Fruit fly (Drosophila melanogaster): ENCODE measurements around the gene Acsf2.
A peak's percentile ranks its signal among the peaks of the same experiment; 100 is the strongest.

Gene Acsf2

DNA sequence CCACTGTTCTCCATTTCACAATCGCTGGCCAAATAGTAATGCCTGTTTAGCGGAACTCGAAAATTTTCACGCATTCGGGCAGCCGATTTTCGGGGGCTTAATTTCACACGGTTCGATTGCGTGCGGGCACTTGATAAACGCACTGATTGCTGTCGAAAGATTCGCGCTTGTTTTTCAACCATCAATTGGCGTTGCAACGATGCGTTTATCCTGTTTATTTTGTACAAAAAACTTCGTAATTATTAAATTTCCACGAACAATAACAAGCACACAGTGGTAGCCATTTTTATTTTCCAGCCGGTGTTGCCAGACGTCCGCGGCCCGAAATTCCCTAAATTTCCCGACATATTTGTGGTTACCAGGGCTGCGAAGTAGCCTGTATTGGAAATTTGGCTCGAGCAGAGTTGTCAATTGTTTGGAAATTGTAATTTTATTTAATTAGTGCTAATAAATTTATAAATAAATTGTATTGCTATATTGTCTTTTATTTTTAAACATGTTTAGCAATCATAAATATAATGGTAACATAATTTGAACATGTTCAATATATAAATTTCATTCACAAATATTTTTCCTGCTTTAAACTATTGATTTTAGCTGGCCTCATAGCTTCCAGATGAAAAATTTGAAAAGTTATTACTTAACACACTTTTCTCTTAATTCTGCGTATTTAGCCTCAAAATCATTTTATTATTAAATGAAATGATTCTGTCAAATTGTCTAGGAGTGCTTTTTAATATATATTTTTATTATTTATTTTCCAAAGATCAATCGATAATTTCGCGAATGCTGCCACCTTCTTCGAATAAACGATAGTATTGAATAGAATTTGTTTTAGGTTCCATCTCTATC, 15.4 kb downstream of the Acsf2 start, which contains the start of the genes Ncoa6 and cype (continued):
- TF ChIP-seq Dfd (GFP tag; optimal IDR thresholded peaks at IDR 0.05) (no peak), CG34224 (GFP tag; IDR thresholded peaks at IDR 0.05; ENCODE audit: partially characterized antibody) (peak; percentile 81), kah (GFP tag; optimal IDR thresholded peaks at IDR 0.05) (no peak), CG8290 (GFP tag; optimal IDR thresholded peaks at IDR 0.05) (no peak), CG8290 (tag; optimal IDR thresholded peaks at IDR 0.05) (no peak), dpn (GFP tag; optimal IDR thresholded peaks at IDR 0.05) (peak in 1 of 2 experiments; percentile 51), Rfx (GFP tag; IDR thresholded peaks at IDR 0.05) (peak; percentile 75), lbe (GFP tag; optimal IDR thresholded peaks at IDR 0.05) (no peak), CG4424 (GFP tag; optimal IDR thresholded peaks at IDR 0.05) (peak; percentile 35), CG2678 (tag; optimal IDR thresholded peaks at IDR 0.05) (peak; percentile 71), Hsf (GFP tag; optimal IDR thresholded peaks at IDR 0.05) (peak; percentile 37), gfzf (GFP tag; optimal IDR thresholded peaks at IDR 0.05) (peak; percentile 80), Mad (GFP tag; optimal IDR thresholded peaks at IDR 0.05) (no peak), crc (GFP tag; optimal IDR thresholded peaks at IDR 0.05) (no peak), CG14710 (tag; optimal IDR thresholded peaks at IDR 0.05) (peak; percentile 69), mld (GFP tag; IDR thresholded peaks at IDR 0.05; ENCODE audit: partially characterized antibody) (peak; percentile 45; the same call in 1 of the 3 replicates), vnd (GFP tag; IDR thresholded peaks at IDR 0.05; ENCODE audit: partially characterized antibody) (peak; percentile 72; the same call in 2 of the 3 replicates), Taf1 (GFP tag; IDR thresholded peaks at IDR 0.05) (no peak), CG12391 (tag; optimal IDR thresholded peaks at IDR 0.05) (peak; percentile 73), br (optimal IDR thresholded peaks at IDR 0.05) (no peak), yki (optimal IDR thresholded peaks at IDR 0.05) (no peak), CG4820 (GFP tag; optimal IDR thresholded peaks at IDR 0.05) (peak; percentile 17), CG32767 (GFP tag; IDR thresholded peaks at IDR 0.05) (no peak), CG12659 (GFP tag; optimal IDR thresholded peaks at IDR 0.05) (peak; percentile 84), CrebB (tag; optimal IDR thresholded peaks at IDR 0.05) (no peak), CG6791 (GFP tag; IDR thresholded peaks at IDR 0.05; ENCODE audit: partially characterized antibody) (peak; percentile 79), CG18619 (GFP tag; optimal IDR thresholded peaks at IDR 0.05) (peak; percentile 24), schlank (tag; optimal IDR thresholded peaks at IDR 0.05) (peak; percentile 9), CG17186 (GFP tag; optimal IDR thresholded peaks at IDR 0.05) (no peak), Fer3 (tag; optimal IDR thresholded peaks at IDR 0.05) (peak; percentile 32), CG15011 (GFP tag; optimal IDR thresholded peaks at IDR 0.05) (no peak), CG7357 (GFP tag; IDR thresholded peaks at IDR 0.05) (no peak), fru (optimal IDR thresholded peaks at IDR 0.05) (no peak), chm (GFP tag; IDR thresholded peaks at IDR 0.05) (no peak), cato (GFP tag; optimal IDR thresholded peaks at IDR 0.05; ENCODE audit: borderline replicate concordance) (no peak), en (GFP tag; optimal IDR thresholded peaks at IDR 0.05) (no peak), mam (GFP tag; optimal IDR thresholded peaks at IDR 0.05) (peak; percentile 19), CG3838 (GFP tag; optimal IDR thresholded peaks at IDR 0.05) (no peak), Gsc (GFP tag; IDR thresholded peaks at IDR 0.05) (no peak), C15 (GFP tag; IDR thresholded peaks at IDR 0.05) (no peak), MTF-1 (GFP tag; optimal IDR thresholded peaks at IDR 0.05; ENCODE audit: borderline replicate concordance) (peak; percentile 4), CG4404 (GFP tag; IDR thresholded peaks at IDR 0.05) (peak; percentile 36; the same call in 1 of the 2 replicates), H15 (GFP tag; IDR thresholded peaks at IDR 0.05) (0 out of 3 replicates have a peak, but pooled peaks have one; percentile 40), CG7556 (GFP tag; optimal IDR thresholded peaks at IDR 0.05) (peak; percentile 23), Ets97D (GFP tag; optimal IDR thresholded peaks at IDR 0.05) (peak; percentile 79), CG12299 (tag; optimal IDR thresholded peaks at IDR 0.05) (no peak), caup (GFP tag; optimal IDR thresholded peaks at IDR 0.05; ENCODE audit: severe bottlenecking) (peak; percentile 4), p53 (GFP tag; optimal IDR thresholded peaks at IDR 0.05) (no peak), abd-A (tag; optimal IDR thresholded peaks at IDR 0.05) (no peak), Dll (GFP tag; IDR thresholded peaks at IDR 0.05; ENCODE audit: partially characterized antibody) (peak; percentile 88)

Measured in whole organism, embryonic.